Fruit fly (Drosophila melanogaster) whole organism, embryonic: ENCODE measurements around the gene Prp3.

Experiments used
- Abd-B ChIP-seq: fragments of 200-800 bp; sonication (Bioruptor generic); optimal IDR thresholded peaks from 2 replicates; lab custom pipeline; 2018; ENCODE audit warnings: missing biosample characterization, mild to moderate bottlenecking, missing genetic modification characterization, moderate library complexity
- Bteb2 ChIP-seq: fragments of 200-800 bp; sonication (Bioruptor generic); optimal IDR thresholded peaks from 2 replicates; lab custom pipeline; 2016; ENCODE audit warnings: missing biosample characterization, missing genetic modification characterization
- CG11456 ChIP-seq: fragments of 200-800 bp; sonication (Bioruptor generic); IDR thresholded peaks from 3 replicates; pipeline ENCODE4 v1.3.6; 2022; ENCODE audit warnings: missing biosample characterization, missing genetic modification characterization
- CG11504 ChIP-seq: fragments of 200-800 bp; sonication (Bioruptor generic); optimal IDR thresholded peaks from 3 replicates; lab custom pipeline; 2019; ENCODE audit warnings: missing biosample characterization, mild to moderate bottlenecking, missing genetic modification characterization, moderate library complexity
- CG12155 ChIP-seq: fragments of 200-800 bp; sonication (Bioruptor generic); optimal IDR thresholded peaks from 3 replicates; lab custom pipeline; 2016; ENCODE audit warnings: missing biosample characterization, missing genetic modification characterization
- CG12744 ChIP-seq: fragments of 200-800 bp; sonication (Bioruptor generic); optimal IDR thresholded peaks from 2 replicates; lab custom pipeline; 2016; ENCODE audit warnings: missing biosample characterization, missing genetic modification characterization
- CG12769 ChIP-seq: fragments of 200-800 bp; sonication (Bioruptor generic); optimal IDR thresholded peaks from 2 replicates; lab custom pipeline; 2019; ENCODE audit warnings: missing biosample characterization, mild to moderate bottlenecking, missing genetic modification characterization, moderate library complexity
- CG15514 ChIP-seq: fragments of 200-800 bp; sonication (Bioruptor generic); optimal IDR thresholded peaks from 3 replicates; lab custom pipeline; 2017; ENCODE audit warnings: missing biosample characterization, missing genetic modification characterization, mild to moderate bottlenecking, moderate library complexity, missing genetic modification reagents
- CG1602 ChIP-seq: fragments of 200-800 bp; sonication (Bioruptor generic); optimal IDR thresholded peaks from 3 replicates; lab custom pipeline; 2016; ENCODE audit warnings: missing biosample characterization, missing genetic modification characterization
- CG17829 ChIP-seq: fragments of 200-800 bp; optimal IDR thresholded peaks from 2 replicates; lab custom pipeline; 2019; ENCODE audit warnings: missing biosample characterization, mild to moderate bottlenecking, missing genetic modification characterization, moderate library complexity
- CG18599 ChIP-seq: fragments of 200-800 bp; sonication (Bioruptor generic); optimal IDR thresholded peaks from 3 replicates; lab custom pipeline; 2017; ENCODE audit warnings: missing biosample characterization, missing genetic modification characterization, mild to moderate bottlenecking, moderate library complexity, missing genetic modification reagents
- CG2889 ChIP-seq: fragments of 200-800 bp; sonication (Bioruptor generic); IDR thresholded peaks from 3 replicates; pipeline ENCODE4 v1.3.6; 2022; ENCODE audit warnings: missing biosample characterization, missing genetic modification characterization
- CG30403 ChIP-seq: fragments of 200-800 bp; sonication (Bioruptor generic); optimal IDR thresholded peaks from 3 replicates; lab custom pipeline; 2016; ENCODE audit warnings: missing biosample characterization, missing genetic modification characterization
- CG31224 ChIP-seq: fragments of 200-800 bp; sonication (Bioruptor generic); IDR thresholded peaks from 2 replicates; pipeline ENCODE4 v1.3.6; 2022; ENCODE audit warnings: missing biosample characterization, missing genetic modification characterization
- CG3995 ChIP-seq: fragments of 200-800 bp; sonication (Bioruptor generic); optimal IDR thresholded peaks from 3 replicates; lab custom pipeline; 2016; ENCODE audit warnings: missing biosample characterization, missing genetic modification characterization
- CG4328 ChIP-seq: fragments of 200-800 bp; sonication (Bioruptor generic); optimal IDR thresholded peaks from 3 replicates; lab custom pipeline; 2017; ENCODE audit warnings: missing biosample characterization, missing genetic modification reagents, missing genetic modification characterization
- CG4707 ChIP-seq: fragments of 200-800 bp; sonication (Bioruptor generic); optimal IDR thresholded peaks from 2 replicates; lab custom pipeline; 2018; ENCODE audit warnings: missing biosample characterization, mild to moderate bottlenecking, missing genetic modification characterization, moderate library complexity
- CG6654 ChIP-seq: fragments of 200-800 bp; sonication (Bioruptor generic); optimal IDR thresholded peaks from 2 replicates; lab custom pipeline; 2017; ENCODE audit warnings: missing biosample characterization, mild to moderate bottlenecking, missing genetic modification characterization
- CG6791 ChIP-seq: fragments of 200-800 bp; sonication (Bioruptor generic); IDR thresholded peaks from 3 replicates; pipeline ENCODE4 v1.3.6; 2022; ENCODE audit warnings: missing biosample characterization, missing genetic modification characterization; ENCODE audit not compliant: partially characterized antibody
- CG7786 ChIP-seq: fragments of 200-800 bp; sonication (Bioruptor generic); optimal IDR thresholded peaks from 2 replicates; lab custom pipeline; 2016; ENCODE audit warnings: missing biosample characterization, missing genetic modification characterization
- CG8089 ChIP-seq: fragments of 200-800 bp; sonication (Bioruptor generic); optimal IDR thresholded peaks from 3 replicates; lab custom pipeline; 2016; ENCODE audit warnings: missing biosample characterization, missing genetic modification characterization
- E2f1 ChIP-seq: fragments of 200-800 bp; sonication (Bioruptor generic); IDR thresholded peaks from 2 replicates; pipeline ENCODE4 v1.3.6; 2022; ENCODE audit warnings: missing biosample characterization, missing genetic modification characterization
- Gug ChIP-seq: fragments of 200-800 bp; sonication (Bioruptor generic); IDR thresholded peaks from 4 replicates; pipeline ENCODE4 v1.3.6; 2022; ENCODE audit warnings: missing biosample characterization, missing genetic modification characterization
- Hsf ChIP-seq: fragments of 200-800 bp; sonication (Bioruptor generic); optimal IDR thresholded peaks from 3 replicates; lab custom pipeline; 2016; ENCODE audit warnings: missing biosample characterization, missing genetic modification characterization
- Meics ChIP-seq: fragments of 200-800 bp; sonication (Bioruptor generic); optimal IDR thresholded peaks from 2 replicates; lab custom pipeline; 2017; ENCODE audit warnings: missing biosample characterization, mild to moderate bottlenecking, missing genetic modification characterization
- NC2β ChIP-seq: fragments of 200-800 bp; sonication (Bioruptor generic); optimal IDR thresholded peaks from 2 replicates; lab custom pipeline; 2016; ENCODE audit warnings: missing biosample characterization, missing genetic modification characterization
- Sox102F ChIP-seq: fragments of 200-800 bp; sonication (Bioruptor generic); optimal IDR thresholded peaks from 2 replicates; lab custom pipeline; 2018; ENCODE audit warnings: missing biosample characterization, mild to moderate bottlenecking, missing genetic modification characterization, moderate library complexity
- Trl ChIP-seq, 3 experiments: fragments of >200 bp in 2 of 3; fragments of 200-800 bp in 1 of 3; sonication (Bioruptor generic) in 1 of 3; optimal IDR thresholded peaks; 2 replicates in 1 of 3; 3 replicates in 2 of 3; lab custom pipeline; 2016 to 2017; ENCODE audit warnings: missing biosample characterization in 1 of 3, missing genetic modification characterization in 1 of 3
- YL-1 ChIP-seq: fragments of 200-800 bp; sonication (Bioruptor generic); optimal IDR thresholded peaks from 3 replicates; lab custom pipeline; 2017; ENCODE audit warnings: missing biosample characterization, mild to moderate bottlenecking, missing genetic modification characterization
- al ChIP-seq: fragments of 200-800 bp; sonication (Bioruptor generic); IDR thresholded peaks from 2 replicates; pipeline ENCODE4 v1.3.6; 2022; ENCODE audit warnings: missing biosample characterization, missing genetic modification characterization
- crc ChIP-seq: fragments of 200-800 bp; sonication (Bioruptor generic); optimal IDR thresholded peaks from 2 replicates; lab custom pipeline; 2016; ENCODE audit warnings: missing biosample characterization, missing genetic modification characterization
- croc ChIP-seq: fragments of 200-800 bp; sonication (Bioruptor generic); conservative IDR thresholded peaks from 3 replicates; pipeline ENCODE4 v1.3.6; 2022; ENCODE audit warnings: missing biosample characterization, missing genetic modification characterization
- fd102C ChIP-seq: fragments of 200-800 bp; sonication (Bioruptor generic); optimal IDR thresholded peaks from 2 replicates; lab custom pipeline; 2018; ENCODE audit warnings: missing biosample characterization, mild to moderate bottlenecking, missing genetic modification characterization, moderate library complexity
- jing ChIP-seq: fragments of 200-800 bp; sonication (Bioruptor generic); optimal IDR thresholded peaks from 2 replicates; lab custom pipeline; 2018; ENCODE audit warnings: missing biosample characterization, mild to moderate bottlenecking, missing genetic modification characterization
- lbe ChIP-seq: fragments of 200-800 bp; sonication (Bioruptor generic); optimal IDR thresholded peaks from 2 replicates; lab custom pipeline; 2016; ENCODE audit warnings: missing biosample characterization, mild to moderate bottlenecking, missing genetic modification characterization
- lilli ChIP-seq: fragments of 200-800 bp; sonication (Bioruptor generic); optimal IDR thresholded peaks from 3 replicates; lab custom pipeline; 2016; ENCODE audit warnings: missing biosample characterization, missing genetic modification characterization
- lov ChIP-seq, 2 experiments: fragments of 200-800 bp in 1 of 2; fragments of >200 bp in 1 of 2; sonication (Bioruptor generic) in 1 of 2; IDR thresholded peaks in 1 of 2; optimal IDR thresholded peaks in 1 of 2; 2 replicates in 1 of 2; 3 replicates in 1 of 2; pipeline versions ENCODE4 v1.3.6 to Lab custom; 2017 to 2022; ENCODE audit warnings: missing biosample characterization in 1 of 2, missing genetic modification characterization in 1 of 2
- luna ChIP-seq: fragments of 200-800 bp; sonication (Bioruptor generic); optimal IDR thresholded peaks from 2 replicates; lab custom pipeline; 2016; ENCODE audit warnings: missing biosample characterization, missing genetic modification characterization
- pan ChIP-seq, 4 experiments: fragments of >200 bp in 3 of 4; fragments of 200-800 bp in 1 of 4; sonication (Bioruptor generic) in 1 of 4; optimal IDR thresholded peaks in 3 of 4; IDR thresholded peaks in 1 of 4; 2 replicates each; pipeline versions ENCODE4 v1.3.6 to Lab custom; 2017 to 2022; ENCODE audit warnings: missing biosample characterization in 2 of 4, missing genetic modification characterization in 2 of 4, mixed read lengths in 1 of 4
- pnt ChIP-seq: fragments of 200-800 bp; sonication (Bioruptor generic); optimal IDR thresholded peaks from 3 replicates; lab custom pipeline; 2016; ENCODE audit warnings: missing biosample characterization, missing genetic modification characterization
- sens ChIP-seq: fragments of 200-800 bp; sonication (Bioruptor generic); peaks from one replicate; lab custom pipeline; 2016; ENCODE audit warnings: missing biosample characterization, missing genetic modification characterization
- sob ChIP-seq: fragments of 200-800 bp; sonication (Bioruptor generic); IDR thresholded peaks from 2 replicates; pipeline ENCODE4 v1.3.6; 2022; ENCODE audit warnings: missing biosample characterization, missing genetic modification characterization
- toy ChIP-seq: fragments of 200-800 bp; sonication (Bioruptor generic); IDR thresholded peaks from 2 replicates; pipeline ENCODE4 v1.3.6; 2022; ENCODE audit warnings: missing biosample characterization, missing genetic modification characterization
- vfl ChIP-seq: fragments of 200-800 bp; sonication (Bioruptor generic); optimal IDR thresholded peaks from 2 replicates; lab custom pipeline; 2016; ENCODE audit warnings: missing biosample characterization, missing genetic modification characterization
- wek ChIP-seq: fragments of 200-800 bp; sonication (Bioruptor generic); optimal IDR thresholded peaks from 3 replicates; lab custom pipeline; 2018; ENCODE audit warnings: missing biosample characterization, mild to moderate bottlenecking, missing genetic modification characterization, moderate library complexity
- yki ChIP-seq: fragments of >200 bp; optimal IDR thresholded peaks from 3 replicates; lab custom pipeline; 2018
- z ChIP-seq: fragments of 200-800 bp; sonication (Bioruptor generic); IDR thresholded peaks from 3 replicates; pipeline ENCODE4 v1.3.6; 2022; ENCODE audit warnings: missing biosample characterization, missing genetic modification characterization
- zfh1 ChIP-seq: fragments of 200-800 bp; sonication (Bioruptor generic); IDR thresholded peaks from 3 replicates; pipeline ENCODE4 v1.3.6; 2022; ENCODE audit warnings: missing biosample characterization, missing genetic modification characterization

Gene Prp3

DNA sequence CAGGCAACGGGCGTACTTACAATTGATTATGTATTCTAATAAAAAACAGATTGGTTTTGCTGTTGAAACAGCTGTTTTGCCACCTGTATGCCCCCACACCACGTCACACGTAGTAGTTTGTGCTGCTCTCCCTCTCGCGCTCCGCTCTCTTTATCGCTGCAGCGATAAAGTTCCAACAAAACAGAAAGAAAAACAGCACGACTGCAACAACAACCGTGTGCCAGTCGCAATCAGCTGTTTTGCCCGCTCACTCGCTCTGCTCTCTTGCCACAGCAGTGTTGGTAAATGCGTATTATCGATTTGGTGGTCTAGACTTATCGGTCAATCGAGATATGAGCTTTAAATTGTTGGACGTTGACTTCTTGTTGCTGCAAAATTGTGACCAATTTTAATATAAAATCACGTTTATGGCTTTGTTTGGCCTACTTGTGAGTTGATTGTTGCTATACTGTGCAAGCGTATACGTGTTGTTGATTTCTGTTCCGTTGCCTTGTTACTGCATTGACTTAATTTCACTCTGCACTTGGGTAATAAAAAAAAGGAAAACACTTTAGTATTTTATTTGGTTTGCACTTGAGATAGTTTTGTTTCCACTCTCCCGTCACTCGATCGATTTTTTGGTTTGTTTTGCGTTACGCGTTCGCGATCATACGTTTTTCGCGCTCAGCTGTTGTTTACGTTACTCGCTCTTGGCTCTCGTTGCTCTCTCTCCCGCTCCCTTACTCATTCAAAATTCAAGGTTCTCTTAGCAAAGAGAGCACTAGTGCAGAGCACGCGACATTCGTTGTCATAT lies 13.0 kb upstream of the Prp3 start (continued):
- TF ChIP-seq CG6791 (GFP tag; lab: Robert Waterston, UW) (peak; percentile 56; the same call in 1 of the 3 replicates), CG15514 (GFP tag; lab: Kevin White, UChicago) (peak; percentile 34), pan (optimal IDR thresholded peaks at IDR 0.05; lab: Kevin White, UChicago) (no peak), pan (GFP tag; optimal IDR thresholded peaks at IDR 0.05 in 1 of 2, IDR thresholded peaks at IDR 0.05 in 1 of 2) (no peak), wek (GFP tag; lab: Kevin White, UChicago) (peak; percentile 16), CG6654 (no peak), CG4328 (GFP tag; lab: Kevin White, UChicago) (peak; percentile 11), zfh1 (0 out of 3 replicates have a peak, but pooled peaks have one; percentile 6), CG12155 (GFP tag; lab: Kevin White, UChicago) (peak; percentile 94), sob (GFP tag; lab: Robert Waterston, UW) (no peak), croc (no peak), yki (peak; percentile 77), CG12744 (peak; percentile 27), lov (optimal IDR thresholded peaks at IDR 0.05; lab: Kevin White, UChicago) (peak; percentile 24), lov (GFP tag; IDR thresholded peaks at IDR 0.05; lab: Robert Waterston, UW) (no peak), Gug (GFP tag; lab: Robert Waterston, UW) (no peak), z (GFP tag; lab: Robert Waterston, UW) (0 out of 3 replicates have a peak, but pooled peaks have one; percentile 6), luna (GFP tag; lab: Kevin White, UChicago) (no peak), Trl (optimal IDR thresholded peaks at IDR 0.05; lab: Kevin White, UChicago) (peak; percentile 95 to 96), Trl (GFP tag; optimal IDR thresholded peaks at IDR 0.05; lab: Kevin White, UChicago) (peak; percentile 58), jing (GFP tag; lab: Kevin White, UChicago) (no peak), al (GFP tag; lab: Robert Waterston, UW) (no peak), lbe (peak; percentile 19), CG11504 (tag; lab: Kevin White, UChicago) (no peak), Meics (GFP tag; lab: Kevin White, UChicago) (peak; percentile 5), CG3995 (GFP tag; lab: Kevin White, UChicago) (peak; percentile 75), YL-1 (peak; percentile 21), fd102C (GFP tag; lab: Kevin White, UChicago) (no peak), CG8089 (peak; percentile 3), Abd-B (GFP tag; lab: Kevin White, UChicago) (no peak), lilli (GFP tag; lab: Kevin White, UChicago) (peak; percentile 45), sens (GFP tag; lab: Kevin White, UChicago) (peak; percentile 85), Hsf (GFP tag; lab: Kevin White, UChicago) (peak; percentile 15), CG17829 (tag; lab: Kevin White, UChicago) (peak; percentile 23), CG18599 (GFP tag; lab: Kevin White, UChicago) (peak; percentile 57), vfl (GFP tag; lab: Kevin White, UChicago) (peak; percentile 29), CG30403 (GFP tag; lab: Kevin White, UChicago) (peak; percentile 3), Sox102F (GFP tag; lab: Kevin White, UChicago) (no peak), CG7786 (GFP tag; lab: Kevin White, UChicago) (peak; percentile 21), NC2β (peak; percentile 24), CG2889 (no peak), Bteb2 (GFP tag; lab: Kevin White, UChicago) (peak; percentile 46), CG4707 (GFP tag; lab: Kevin White, UChicago) (peak; percentile 19), pnt (GFP tag; lab: Kevin White, UChicago) (peak; percentile 6), CG12769 (tag; lab: Kevin White, UChicago) (no peak), toy (GFP tag; lab: Robert Waterston, UW) (no peak), CG1602 (GFP tag; lab: Kevin White, UChicago) (no peak), CG11456 (no peak), CG31224 (GFP tag; lab: Robert Waterston, UW) (no peak), E2f1 (GFP tag; lab: Robert Waterston, UW) (no peak), crc (GFP tag; lab: Kevin White, UChicago) (no peak)
